Fruit fly (Drosophila melanogaster): ENCODE results near the gene disco.

The disco gene

DNA sequence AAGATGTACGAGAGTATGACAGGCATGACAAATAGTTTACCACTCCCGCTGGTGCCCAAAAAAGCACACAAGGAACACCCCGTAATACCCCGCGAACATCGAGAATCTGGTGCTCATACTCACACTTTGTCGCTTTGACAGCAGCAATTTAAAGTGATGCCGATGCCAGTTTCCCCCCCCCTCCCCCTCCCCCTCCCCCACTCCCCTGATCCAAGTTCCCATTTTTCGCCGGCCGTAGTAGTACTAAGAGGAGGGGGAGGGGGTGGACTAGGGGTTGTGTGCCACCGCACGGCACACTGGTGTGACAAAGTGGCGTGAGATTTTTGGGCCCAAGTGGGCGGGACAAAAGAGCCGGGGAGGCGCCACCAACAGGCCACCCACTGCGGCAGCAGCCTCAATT lies 22.7 kb downstream of the disco start:
- TF ChIP-seq tj (GFP tag; optimal IDR thresholded peaks at IDR 0.05) (no peak), Mnt (GFP tag; optimal IDR thresholded peaks at IDR 0.05) (no peak), Clk (GFP tag; optimal IDR thresholded peaks at IDR 0.05) (no peak), Crg-1 (GFP tag; optimal IDR thresholded peaks at IDR 0.05) (no peak), bab1 (GFP tag; optimal IDR thresholded peaks at IDR 0.05) (no peak), CG12768 (GFP tag; optimal IDR thresholded peaks at IDR 0.05) (no peak), CG5204 (GFP tag; optimal IDR thresholded peaks at IDR 0.05) (no peak), toe (GFP tag; optimal IDR thresholded peaks at IDR 0.05) (no peak), kay (GFP tag; ENCODE audit: borderline replicate concordance) (no peak), cic (GFP tag; optimal IDR thresholded peaks at IDR 0.05) (no peak), cnc (optimal IDR thresholded peaks at IDR 0.05) (no peak)

DNA sequence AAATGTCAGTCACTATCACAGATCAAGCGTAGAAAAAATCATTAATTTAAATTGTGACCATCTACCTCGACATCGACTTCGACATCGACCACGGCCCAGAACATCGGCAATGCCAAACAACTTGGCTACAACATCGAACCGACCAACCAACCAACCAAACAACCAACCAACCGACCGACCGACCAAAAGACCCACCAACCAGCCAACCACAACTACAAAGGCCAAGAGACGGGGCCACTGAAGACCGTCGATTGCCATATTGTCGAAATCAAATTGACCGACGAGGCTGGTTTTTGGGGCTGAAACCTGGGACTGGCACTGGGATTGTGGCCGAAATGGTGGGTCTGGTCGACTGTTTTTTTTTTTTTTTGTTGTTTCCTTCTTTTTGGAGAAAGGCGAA lies 41.5 kb downstream of the disco start:
- TF ChIP-seq CG7101 (tag; optimal IDR thresholded peaks at IDR 0.05), result no peak
- no peak for TF ChIP-seq CG1620 (GFP tag; optimal IDR thresholded peaks at IDR 0.05)
- TF ChIP-seq CG11617 (GFP tag; optimal IDR thresholded peaks at IDR 0.05), result no peak
- no peak for TF ChIP-seq Crg-1 (GFP tag; optimal IDR thresholded peaks at IDR 0.05)
- no peak for TF ChIP-seq CG12768 (GFP tag; optimal IDR thresholded peaks at IDR 0.05)
- no peak for TF ChIP-seq cic (GFP tag; optimal IDR thresholded peaks at IDR 0.05)
- TF ChIP-seq Clk (GFP tag; optimal IDR thresholded peaks at IDR 0.05), result no peak
- no peak for TF ChIP-seq kay (GFP tag; ENCODE audit: borderline replicate concordance)
- no peak for TF ChIP-seq bab1 (GFP tag; optimal IDR thresholded peaks at IDR 0.05)
- TF ChIP-seq ovo (GFP tag; optimal IDR thresholded peaks at IDR 0.05), result no peak
- no peak for TF ChIP-seq pad (GFP tag; optimal IDR thresholded peaks at IDR 0.05)
- TF ChIP-seq toe (GFP tag; optimal IDR thresholded peaks at IDR 0.05), result no peak
- no peak for TF ChIP-seq CG14711 (tag; optimal IDR thresholded peaks at IDR 0.05)

DNA sequence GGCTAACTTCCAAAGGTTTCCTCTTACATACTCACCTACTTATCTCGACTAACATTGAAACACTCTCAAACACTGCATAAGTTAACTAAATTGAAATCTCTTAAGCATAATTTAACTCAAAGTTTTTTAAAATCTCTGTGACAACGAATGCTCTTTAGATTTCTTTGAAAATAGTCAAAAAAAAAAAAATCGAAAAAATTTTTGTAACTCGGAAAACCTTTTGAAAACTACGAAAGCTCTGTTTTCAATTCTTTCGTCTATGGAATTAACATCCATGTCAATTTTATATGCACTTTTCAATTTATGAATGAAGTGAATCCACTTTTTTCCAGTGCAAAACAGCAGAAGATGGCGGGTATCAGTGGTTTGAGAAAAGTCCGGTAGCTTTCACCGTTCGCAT lies 45.1 kb downstream of the disco start:
- no peak for TF ChIP-seq cnc (optimal IDR thresholded peaks at IDR 0.05)
- no peak for TF ChIP-seq Hr96 (GFP tag; optimal IDR thresholded peaks at IDR 0.05)
- TF ChIP-seq CG5204 (GFP tag; optimal IDR thresholded peaks at IDR 0.05), result no peak
- no peak for TF ChIP-seq CG7045 (GFP tag; optimal IDR thresholded peaks at IDR 0.05)
- TF ChIP-seq CG7101 (tag; optimal IDR thresholded peaks at IDR 0.05), result no peak
- no peak for TF ChIP-seq Clk (GFP tag; optimal IDR thresholded peaks at IDR 0.05)
- TF ChIP-seq CG33017 (tag; optimal IDR thresholded peaks at IDR 0.05), result no peak
